Fruit fly (Drosophila melanogaster): ENCODE data around the gene Tektin-C.

Gene Tektin-C

dm6 chr3L:5823763-5824445 lies 27.6 kb upstream of the Tektin-C start (continued):
- no peak for TF ChIP-seq Adf1 (GFP tag; IDR thresholded peaks at IDR 0.05)
- TF ChIP-seq Max (GFP tag; optimal IDR thresholded peaks at IDR 0.05) = peak; percentile 75
- TF ChIP-seq CG10431 (GFP tag; optimal IDR thresholded peaks at IDR 0.05) = peak; percentile 79
- peak; percentile 93 for TF ChIP-seq CG12071 (GFP tag; optimal IDR thresholded peaks at IDR 0.05)
- TF ChIP-seq dmrt11E (tag; optimal IDR thresholded peaks at IDR 0.05) = peak; percentile 89
- TF ChIP-seq kay (GFP tag; optimal IDR thresholded peaks at IDR 0.05) = peak; percentile 53
- TF ChIP-seq Mes4 (GFP tag; optimal IDR thresholded peaks at IDR 0.05) = peak; percentile 90
- peak; percentile 88 for TF ChIP-seq org-1 (GFP tag; optimal IDR thresholded peaks at IDR 0.05)
- no peak for TF ChIP-seq Hr39 (optimal IDR thresholded peaks at IDR 0.05)
- TF ChIP-seq dati (GFP tag; IDR thresholded peaks at IDR 0.05) = peak; percentile 26; the same call in 1 of the 2 replicates
- TF ChIP-seq phol (tag; optimal IDR thresholded peaks at IDR 0.05) = peak; percentile 63
- peak; percentile 36; the same call in 1 of the 3 replicates for TF ChIP-seq row (GFP tag; IDR thresholded peaks at IDR 0.05)
- no peak for TF ChIP-seq dan (GFP tag; IDR thresholded peaks at IDR 0.05)
- peak; percentile 77 for TF ChIP-seq jing (GFP tag; optimal IDR thresholded peaks at IDR 0.05)
- peak; percentile 62 for TF ChIP-seq jumu (GFP tag; optimal IDR thresholded peaks at IDR 0.05)
- no peak for TF ChIP-seq ab (GFP tag; optimal IDR thresholded peaks at IDR 0.05)
- peak; percentile 78 for TF ChIP-seq bcd (GFP tag; optimal IDR thresholded peaks at IDR 0.05)
- no peak for TF ChIP-seq ERR (GFP tag; optimal IDR thresholded peaks at IDR 0.05)
- TF ChIP-seq Camta (GFP tag; optimal IDR thresholded peaks at IDR 0.05) = peak; percentile 82
- peak; percentile 60 for TF ChIP-seq da (GFP tag; optimal IDR thresholded peaks at IDR 0.05)
- peak; percentile 80 for TF ChIP-seq CG3163 (GFP tag; optimal IDR thresholded peaks at IDR 0.05)
- peak; percentile 28; the same call in 1 of the 3 replicates for TF ChIP-seq Aef1 (GFP tag; IDR thresholded peaks at IDR 0.05)
- peak; percentile 95 for TF ChIP-seq bab2 (GFP tag; optimal IDR thresholded peaks at IDR 0.05)
- TF ChIP-seq lbe (GFP tag; optimal IDR thresholded peaks at IDR 0.05) = no peak
- no peak for TF ChIP-seq CG9215 (GFP tag; IDR thresholded peaks at IDR 0.05)
- TF ChIP-seq CG14014 (GFP tag; IDR thresholded peaks at IDR 0.05) = peak; percentile 57; the same call in 1 of the 2 replicates
- peak; percentile 66 for TF ChIP-seq gcm (GFP tag; optimal IDR thresholded peaks at IDR 0.05)
- TF ChIP-seq Doc2 (GFP tag; IDR thresholded peaks at IDR 0.05) = no peak
- peak; percentile 36; the same call in 1 of the 2 replicates for TF ChIP-seq Atf6 (GFP tag; IDR thresholded peaks at IDR 0.05)
- TF ChIP-seq tx (GFP tag; optimal IDR thresholded peaks at IDR 0.05) = peak; percentile 56
- peak; percentile 85 for TF ChIP-seq Vsx1 (GFP tag; optimal IDR thresholded peaks at IDR 0.05)
- TF ChIP-seq MESR4 (GFP tag; optimal IDR thresholded peaks at IDR 0.05) = peak; percentile 30
- peak; percentile 96 for TF ChIP-seq fd64A (GFP tag; optimal IDR thresholded peaks at IDR 0.05)
- TF ChIP-seq ind (GFP tag; optimal IDR thresholded peaks at IDR 0.05) = peak; percentile 44
- no peak; the same call in 1 of the 2 replicates for TF ChIP-seq H2.0 (GFP tag; IDR thresholded peaks at IDR 0.05)
- no peak for TF ChIP-seq h (optimal IDR thresholded peaks at IDR 0.05)
- no peak for TF ChIP-seq Stat92E (GFP tag; optimal IDR thresholded peaks at IDR 0.05)
- peak; percentile 73 for TF ChIP-seq CG2116 (GFP tag; optimal IDR thresholded peaks at IDR 0.05)
- no peak for TF ChIP-seq Poxn (GFP tag; IDR thresholded peaks at IDR 0.05)
- peak; percentile 60 for TF ChIP-seq CG10959 (GFP tag; IDR thresholded peaks at IDR 0.05)
- no peak for TF ChIP-seq Gsc (GFP tag; IDR thresholded peaks at IDR 0.05)
- 0 out of 3 replicates have a peak, but pooled peaks have one; percentile 56 for TF ChIP-seq so (GFP tag; IDR thresholded peaks at IDR 0.05)
- TF ChIP-seq CG2199 (GFP tag; IDR thresholded peaks at IDR 0.05) = no peak
- no peak for TF ChIP-seq C15 (GFP tag; IDR thresholded peaks at IDR 0.05)
- no peak for TF ChIP-seq HLH4C (GFP tag; IDR thresholded peaks at IDR 0.05; ENCODE audit: partially characterized antibody)
- peak; percentile 79 for TF ChIP-seq Jarid2 (GFP tag; optimal IDR thresholded peaks at IDR 0.05)
- peak; percentile 34 for TF ChIP-seq schlank (tag; optimal IDR thresholded peaks at IDR 0.05)
- TF ChIP-seq CG15601 (tag; optimal IDR thresholded peaks at IDR 0.05) = peak; percentile 89
- TF ChIP-seq Optix (GFP tag; IDR thresholded peaks at IDR 0.05) = 0 out of 3 replicates have a peak, but pooled peaks have one; percentile 39
- peak; percentile 47 for TF ChIP-seq CG17385 (GFP tag; optimal IDR thresholded peaks at IDR 0.05)
- TF ChIP-seq emc (GFP tag; optimal IDR thresholded peaks at IDR 0.05) = peak; percentile 19

Measured in whole organism, embryonic.